Worm (Caenorhabditis elegans) whole organism, L3 larva: ENCODE results near the gene cpr-9.

ENCODE experiments used
- R02D3.7 ChIP-seq: fragments of 150-350 bp; optimal IDR thresholded peaks from 2 replicates; lab custom pipeline; 2014; ENCODE audit warnings: missing biosample characterization, missing genetic modification characterization
- ZK546.5 ChIP-seq: sonication (generic microtip); optimal IDR thresholded peaks from 2 replicates; lab custom pipeline; 2017; ENCODE audit warnings: missing biosample characterization, missing genetic modification characterization
- aly-2 ChIP-seq: fragments of 150-350 bp; optimal IDR thresholded peaks from 2 replicates; lab custom pipeline; 2014; ENCODE audit warnings: missing biosample characterization, missing genetic modification characterization
- ama-1 ChIP-seq: fragments of 150-350 bp; optimal IDR thresholded peaks from 2 replicates; lab custom pipeline; 2018
- ceh-16 ChIP-seq: sonication (generic microtip); optimal IDR thresholded peaks from 2 replicates; lab custom pipeline; 2017; ENCODE audit warnings: missing biosample characterization, missing genetic modification characterization
- ceh-28 ChIP-seq: fragments of 150-350 bp; optimal IDR thresholded peaks from 2 replicates; lab custom pipeline; 2014; ENCODE audit warnings: missing biosample characterization, missing genetic modification reagents, missing genetic modification characterization
- ceh-82 ChIP-seq: fragments of 150-350 bp; optimal IDR thresholded peaks from 2 replicates; lab custom pipeline; 2014; ENCODE audit warnings: missing biosample characterization, missing genetic modification characterization
- ceh-9 ChIP-seq: sonication (generic microtip); optimal IDR thresholded peaks from 2 replicates; lab custom pipeline; 2018; ENCODE audit warnings: missing biosample characterization, missing genetic modification characterization
- daf-12 ChIP-seq: fragments of 150-350 bp; optimal IDR thresholded peaks from 2 replicates; lab custom pipeline; 2014; ENCODE audit warnings: missing biosample characterization, missing genetic modification reagents, missing genetic modification characterization
- egl-27 ChIP-seq: sonication (generic microtip); optimal IDR thresholded peaks from 4 replicates; lab custom pipeline; 2017; ENCODE audit warnings: missing biosample characterization, missing genetic modification reagents, missing genetic modification characterization
- egl-5 ChIP-seq: fragments of 150-350 bp; optimal IDR thresholded peaks from 2 replicates; lab custom pipeline; 2017; ENCODE audit warnings: missing biosample characterization, missing genetic modification reagents, missing genetic modification characterization, inconsistent platforms
- elt-1 ChIP-seq: fragments of 150-350 bp; optimal IDR thresholded peaks from 2 replicates; lab custom pipeline; 2014; ENCODE audit warnings: missing biosample characterization, missing genetic modification characterization
- elt-2 ChIP-seq: sonication (generic microtip); optimal IDR thresholded peaks from 2 replicates; lab custom pipeline; 2016; ENCODE audit warnings: missing genetic modification reagents, mild to moderate bottlenecking, missing genetic modification characterization, missing compliant biosample characterization
- elt-3 ChIP-seq, 3 experiments: fragments of 150-350 bp in 1 of 3; sonication (generic microtip) in 2 of 3; optimal IDR thresholded peaks; 2 replicates in 2 of 3; 4 replicates in 1 of 3; lab custom pipeline; 2014 to 2017; ENCODE audit warnings: missing biosample characterization in 3 of 3, missing genetic modification characterization in 3 of 3
- eor-1 ChIP-seq, 2 experiments: fragments of 150-350 bp; optimal IDR thresholded peaks; 2 replicates each; lab custom pipeline; 2014 to 2018; ENCODE audit warnings: missing biosample characterization in 2 of 2, missing genetic modification characterization in 2 of 2
- fkh-10 ChIP-seq: sonication (generic microtip); optimal IDR thresholded peaks from 2 replicates; lab custom pipeline; 2017; ENCODE audit warnings: missing biosample characterization, missing genetic modification reagents, missing genetic modification characterization
- fkh-2 ChIP-seq: fragments of 150-350 bp; optimal IDR thresholded peaks from 2 replicates; lab custom pipeline; 2014; ENCODE audit warnings: missing biosample characterization, missing genetic modification reagents, missing genetic modification characterization
- fos-1 ChIP-seq: fragments of 150-350 bp; optimal IDR thresholded peaks from 2 replicates; lab custom pipeline; 2014; ENCODE audit warnings: missing biosample characterization, missing genetic modification characterization
- hmg-11 ChIP-seq: sonication (generic microtip); optimal IDR thresholded peaks from 2 replicates; lab custom pipeline; 2016; ENCODE audit warnings: missing genetic modification characterization, missing compliant biosample characterization
- jun-1 ChIP-seq: fragments of 150-350 bp; optimal IDR thresholded peaks from 2 replicates; lab custom pipeline; 2014; ENCODE audit warnings: missing biosample characterization, missing genetic modification reagents, missing genetic modification characterization
- lin-39 ChIP-seq: fragments of 150-350 bp; optimal IDR thresholded peaks from 2 replicates; lab custom pipeline; 2018; ENCODE audit warnings: missing biosample characterization, missing genetic modification reagents, missing genetic modification characterization
- lsy-12 ChIP-seq: sonication (generic microtip); optimal IDR thresholded peaks from 2 replicates; lab custom pipeline; 2016; ENCODE audit warnings: mild to moderate bottlenecking, missing genetic modification characterization, missing compliant biosample characterization
- mdl-1 ChIP-seq: fragments of 150-350 bp; optimal IDR thresholded peaks from 2 replicates; lab custom pipeline; 2014; ENCODE audit warnings: missing biosample characterization, missing genetic modification characterization
- mml-1 ChIP-seq: fragments of 150-350 bp; sonication (generic microtip); optimal IDR thresholded peaks from 3 replicates; lab custom pipeline; 2014; ENCODE audit warnings: missing biosample characterization, missing genetic modification characterization
- nfya-1 ChIP-seq: sonication (generic microtip); optimal IDR thresholded peaks from 2 replicates; lab custom pipeline; 2017; ENCODE audit warnings: missing genetic modification characterization, mild to moderate bottlenecking, missing compliant biosample characterization, antibody characterized with exemption, moderate library complexity; ENCODE audit not compliant: insufficient read depth
- nhr-11 ChIP-seq: fragments of 150-350 bp; optimal IDR thresholded peaks from 2 replicates; lab custom pipeline; 2014; ENCODE audit warnings: missing biosample characterization, missing genetic modification characterization
- nhr-12 ChIP-seq: fragments of 150-350 bp; optimal IDR thresholded peaks from 2 replicates; lab custom pipeline; 2014; ENCODE audit warnings: missing biosample characterization, missing genetic modification characterization
- nhr-23 ChIP-seq: fragments of 150-350 bp; optimal IDR thresholded peaks from 2 replicates; lab custom pipeline; 2014; ENCODE audit warnings: missing biosample characterization, missing genetic modification reagents, missing genetic modification characterization
- nhr-237 ChIP-seq: fragments of 150-350 bp; optimal IDR thresholded peaks from 2 replicates; lab custom pipeline; 2014; ENCODE audit warnings: missing biosample characterization, missing genetic modification characterization
- nhr-25 ChIP-seq: sonication (generic microtip); optimal IDR thresholded peaks from 2 replicates; lab custom pipeline; 2017; ENCODE audit warnings: missing biosample characterization, missing genetic modification characterization
- nhr-28 ChIP-seq: fragments of 150-350 bp; optimal IDR thresholded peaks from 2 replicates; lab custom pipeline; 2014; ENCODE audit warnings: missing biosample characterization, missing genetic modification characterization
- nhr-43 ChIP-seq: sonication (generic microtip); optimal IDR thresholded peaks from 2 replicates; lab custom pipeline; 2016; ENCODE audit warnings: mild to moderate bottlenecking, missing genetic modification characterization, missing compliant biosample characterization; ENCODE audit not compliant: poor library complexity, severe bottlenecking
- nhr-67 ChIP-seq: fragments of 150-350 bp; optimal IDR thresholded peaks from 2 replicates; lab custom pipeline; 2014; ENCODE audit warnings: missing biosample characterization, missing genetic modification characterization
- nhr-77 ChIP-seq: fragments of 150-350 bp; optimal IDR thresholded peaks from 2 replicates; lab custom pipeline; 2014; ENCODE audit warnings: missing biosample characterization, missing genetic modification characterization
- pqm-1 ChIP-seq: fragments of 150-350 bp; optimal IDR thresholded peaks from 2 replicates; lab custom pipeline; 2017; ENCODE audit warnings: missing biosample characterization, missing genetic modification characterization, inconsistent platforms
- sea-2 ChIP-seq: fragments of 150-350 bp; sonication (generic microtip); optimal IDR thresholded peaks from 4 replicates; lab custom pipeline; 2014; ENCODE audit warnings: missing biosample characterization, missing genetic modification reagents, missing genetic modification characterization
- skn-1 ChIP-seq: fragments of 150-350 bp; optimal IDR thresholded peaks from 2 replicates; lab custom pipeline; 2014; ENCODE audit warnings: missing biosample characterization, missing genetic modification characterization
- snpc-4 ChIP-seq: fragments of 150-350 bp; optimal IDR thresholded peaks from 2 replicates; lab custom pipeline; 2014; ENCODE audit warnings: missing biosample characterization, missing genetic modification characterization
- tbx-2 ChIP-seq: sonication (generic microtip); optimal IDR thresholded peaks from 2 replicates; lab custom pipeline; 2016; ENCODE audit warnings: mild to moderate bottlenecking, missing genetic modification characterization, missing compliant biosample characterization
- unc-39 ChIP-seq: sonication (generic microtip); optimal IDR thresholded peaks from 4 replicates; lab custom pipeline; 2017; ENCODE audit warnings: missing biosample characterization, missing genetic modification characterization
- unc-62 ChIP-seq: fragments of 150-350 bp; sonication (generic microtip); optimal IDR thresholded peaks from 4 replicates; lab custom pipeline; 2014; ENCODE audit warnings: missing biosample characterization, missing genetic modification reagents, missing genetic modification characterization
- zag-1 ChIP-seq: fragments of 150-350 bp; optimal IDR thresholded peaks from 2 replicates; lab custom pipeline; 2014; ENCODE audit warnings: missing biosample characterization, missing genetic modification characterization
- ztf-11 ChIP-seq: fragments of 150-350 bp; optimal IDR thresholded peaks from 2 replicates; lab custom pipeline; 2014; ENCODE audit warnings: missing biosample characterization, missing genetic modification characterization
- ztf-4 ChIP-seq: fragments of 150-350 bp; optimal IDR thresholded peaks from 2 replicates; lab custom pipeline; 2014; ENCODE audit warnings: missing biosample characterization, missing genetic modification characterization

Gene cpr-9

DNA sequence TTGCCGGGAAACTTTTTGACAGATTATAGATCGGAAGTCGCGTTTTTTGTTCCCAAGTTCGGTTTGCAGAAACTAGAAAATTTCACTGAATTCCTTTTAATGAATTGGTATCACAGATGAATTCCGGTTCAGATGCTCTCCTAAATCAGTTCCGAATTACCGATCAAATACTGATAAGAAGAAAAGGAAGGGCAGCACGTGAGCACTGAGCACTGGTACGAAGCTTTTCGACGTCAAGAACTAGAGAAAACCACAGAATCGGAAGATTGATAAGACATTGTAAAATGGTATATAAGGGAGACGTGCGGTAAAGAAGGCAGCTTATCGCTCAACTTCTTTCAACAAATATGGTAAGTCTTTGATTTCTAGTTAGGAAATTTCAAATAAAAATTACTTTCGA lies 27.6 kb upstream of the cpr-9 start, which contains the start of gene cpr-1 (continued):
- TF ChIP-seq ZK546.5 (no peak), nhr-43 (tag; lab: Kevin White, UChicago) (no peak)
- TF ChIP-seq, all 47 proteins: peak for 4

DNA sequence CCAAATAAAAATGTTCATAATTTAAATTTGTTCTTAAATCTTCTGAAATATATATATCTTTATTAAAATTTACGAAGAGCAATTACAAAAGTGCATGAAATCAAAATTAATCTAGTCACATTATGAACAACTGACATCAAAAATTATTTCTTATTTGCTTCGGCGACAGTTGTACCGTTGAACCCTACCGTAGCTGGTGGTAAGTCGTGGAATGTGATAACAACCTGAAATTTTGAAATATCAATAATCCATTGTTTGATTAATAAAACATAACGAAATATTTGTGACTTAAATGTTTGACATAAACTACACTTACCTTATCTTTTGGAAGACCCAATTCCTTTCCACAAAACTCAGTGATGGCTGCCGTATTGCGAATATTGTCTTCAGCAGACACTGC lies 26.1 kb upstream of the cpr-9 start:
- TF ChIP-seq elt-2 (tag; lab: Kevin White, UChicago), result peak; percentile 91
- TF ChIP-seq pqm-1 (tag; lab: Kevin White, UChicago), result peak; percentile 85
- TF ChIP-seq jun-1 (tag; lab: Kevin White, UChicago), result peak; percentile 68
- TF ChIP-seq elt-1 (tag; lab: Kevin White, UChicago), result no peak

DNA sequence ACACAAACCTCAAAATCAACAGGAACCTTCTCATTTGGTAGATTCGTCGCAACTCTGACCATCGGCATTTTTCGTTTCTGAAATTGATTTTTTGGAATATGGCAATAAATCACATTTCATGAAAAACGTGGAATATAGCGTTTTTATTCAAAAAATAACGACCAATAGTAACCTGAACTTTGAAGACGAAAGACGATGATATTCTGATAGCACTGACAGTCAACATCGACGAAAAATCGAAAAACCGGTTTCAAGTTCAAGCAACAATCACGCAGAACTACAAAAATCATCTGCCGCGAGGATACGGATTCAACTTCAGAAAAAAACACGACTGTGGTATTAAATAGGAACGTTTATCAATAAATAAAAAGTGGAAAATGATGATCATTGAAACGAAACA lies 24.7 kb upstream of the cpr-9 start, which contains the start of gene mif-2:
Gene mif-2, minus strand, starts transcription at position 281 of the 400 bp plus-strand sequence.
- no peak for TF ChIP-seq tbx-2 (tag; lab: Kevin White, UChicago)
- TF ChIP-seq lsy-12 (tag; lab: Kevin White, UChicago), result no peak
- TF ChIP-seq skn-1, result no peak
- TF ChIP-seq elt-3 (tag; optimal IDR thresholded peaks at IDR 0.05; lab: Kevin White, UChicago), result no peak
- TF ChIP-seq hmg-11 (tag; lab: Kevin White, UChicago), result no peak
- TF ChIP-seq snpc-4 (tag; lab: Kevin White, UChicago), result no peak
- no peak for TF ChIP-seq nhr-77 (tag; lab: Kevin White, UChicago)

DNA sequence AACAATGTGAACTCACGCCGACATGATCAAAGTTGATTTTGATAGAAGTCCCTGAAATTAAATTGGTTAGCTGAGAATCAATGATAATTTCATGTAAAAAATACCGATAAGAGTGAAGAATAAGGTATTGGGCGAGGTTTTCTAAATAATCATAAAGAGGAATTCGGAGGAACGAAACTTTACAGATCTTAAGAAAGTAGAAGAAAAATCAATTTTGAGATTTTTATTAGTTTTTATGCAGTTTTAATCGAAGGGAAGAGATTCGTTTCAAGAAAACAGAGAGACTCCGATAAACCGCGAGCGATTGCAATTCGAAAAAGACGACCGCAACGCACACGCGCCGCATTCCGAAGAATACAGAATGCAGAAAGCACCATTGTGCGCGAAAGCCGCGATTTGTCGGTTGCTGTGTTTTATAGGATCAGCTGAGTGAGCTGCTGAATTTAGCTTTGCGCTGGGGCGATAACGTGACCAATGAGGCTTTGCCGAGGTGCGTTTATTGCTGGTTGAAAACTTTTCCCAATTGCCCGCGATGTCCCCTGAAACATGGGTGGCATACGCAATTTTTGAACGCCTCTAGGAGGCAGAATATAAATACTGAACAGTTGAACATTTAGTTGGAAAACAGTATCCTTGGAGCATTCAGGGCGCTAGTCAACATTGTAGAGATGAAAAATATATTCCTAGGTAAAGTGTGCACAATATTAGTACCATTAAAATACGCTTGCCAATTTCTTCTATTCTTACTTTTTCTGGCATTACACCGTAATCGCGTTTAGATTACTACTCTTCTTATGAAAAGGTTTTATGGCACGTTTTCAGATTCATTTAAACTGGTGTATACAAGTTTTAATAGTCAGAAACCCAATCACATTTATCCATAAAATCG lies 22.9 kb upstream of the cpr-9 start, which contains the start of gene snr-4:
Gene snr-4, minus strand, starts transcription at position 51 of the 889 bp plus-strand sequence.
- TF ChIP-seq jun-1 (tag; lab: Kevin White, UChicago) (peak; percentile 92), nfya-1 (peak; percentile 96), zag-1 (tag; lab: Kevin White, UChicago) (no peak), ceh-9 (tag; lab: Kevin White, UChicago) (no peak), fkh-10 (GFP tag; lab: Kevin White, UChicago) (peak; percentile 56), nhr-77 (tag; lab: Kevin White, UChicago) (peak; percentile 88), ceh-16 (tag; lab: Kevin White, UChicago) (peak; percentile 41), unc-62 (peak; percentile 40), fkh-2 (tag; lab: Kevin White, UChicago) (no peak), nhr-25 (tag; lab: Kevin White, UChicago) (peak; percentile 95), lin-39 (tag; lab: Kevin White, UChicago) (peak; percentile 97), egl-27 (tag; lab: Kevin White, UChicago) (no peak), elt-3 (tag; optimal IDR thresholded peaks at IDR 0.05; lab: Kevin White, UChicago) (peak in 1 of 3 experiments; percentile 83), elt-1 (tag; lab: Kevin White, UChicago) (no peak), snpc-4 (tag; lab: Kevin White, UChicago) (peak; percentile 100), daf-12 (tag; lab: Kevin White, UChicago) (no peak), R02D3.7 (tag; lab: Kevin White, UChicago) (peak; percentile 86), egl-5 (peak; percentile 84), fos-1 (peak; percentile 74), sea-2 (GFP tag; lab: Kevin White, UChicago) (no peak), lsy-12 (tag; lab: Kevin White, UChicago) (peak; percentile 92), ZK546.5 (no peak), unc-39 (tag; lab: Kevin White, UChicago) (no peak), ceh-28 (tag; lab: Kevin White, UChicago) (peak; percentile 81), mdl-1 (peak; percentile 9), nhr-12 (tag; lab: Kevin White, UChicago) (no peak), nhr-43 (tag; lab: Kevin White, UChicago) (peak; percentile 90), ceh-82 (tag; lab: Kevin White, UChicago) (peak; percentile 90), elt-2 (tag; lab: Kevin White, UChicago) (peak; percentile 76), ztf-11 (tag; lab: Kevin White, UChicago) (no peak), skn-1 (peak; percentile 87), nhr-28 (tag; lab: Kevin White, UChicago) (no peak), nhr-11 (peak; percentile 70), nhr-237 (no peak), ztf-4 (tag; lab: Kevin White, UChicago) (peak; percentile 39), tbx-2 (tag; lab: Kevin White, UChicago) (peak; percentile 79), mml-1 (tag; lab: Kevin White, UChicago) (no peak), nhr-67 (tag; lab: Kevin White, UChicago) (no peak), eor-1 (tag; optimal IDR thresholded peaks at IDR 0.05; lab: Kevin White, UChicago) (no peak), pqm-1 (tag; lab: Kevin White, UChicago) (peak; percentile 89), aly-2 (peak; percentile 63), ama-1 (lab: Kevin White, UChicago) (peak; percentile 98), nhr-23 (tag; lab: Kevin White, UChicago) (peak; percentile 94)
